Worm (Caenorhabditis elegans): ENCODE data around the gene Y39A1A.21.

DNA sequence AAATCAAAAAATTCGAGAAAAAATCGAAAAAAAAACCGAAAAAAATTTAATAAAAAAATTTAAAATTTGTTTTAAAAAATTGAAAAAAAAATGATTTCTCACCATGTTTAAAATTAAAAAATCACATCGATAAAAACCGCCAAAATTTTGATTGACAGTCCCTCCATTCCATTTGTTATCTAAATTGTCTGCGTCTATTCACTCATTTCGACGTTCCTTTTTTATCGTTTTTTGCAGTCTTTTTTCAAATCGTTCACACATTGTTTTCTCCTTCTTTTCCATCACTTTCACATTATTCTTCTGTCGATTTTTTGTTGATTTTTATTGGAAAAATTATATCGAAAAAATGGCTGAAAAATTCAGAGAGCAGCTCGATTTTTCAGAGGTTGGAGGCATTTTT, 50.8 kb downstream of the Y39A1A.21 start:
- TF ChIP-seq pha-4 (tag; optimal IDR thresholded peaks at IDR 0.05) = no peak
- no peak for TF ChIP-seq lsy-2 (tag; optimal IDR thresholded peaks at IDR 0.05)
- TF ChIP-seq nhr-12 (tag; optimal IDR thresholded peaks at IDR 0.05) = no peak

Data from whole organism, mixed stage, embryonic.